Worm (Caenorhabditis elegans) whole organism, L2 larva: ENCODE data around the gene F54D5.17.

ENCODE experiments used
- ZK546.5 ChIP-seq: sonication (generic microtip); optimal IDR thresholded peaks from 2 replicates; lab custom pipeline; 2017; ENCODE audit warnings: missing biosample characterization, missing genetic modification characterization
- egl-27 ChIP-seq: sonication (generic microtip); optimal IDR thresholded peaks from 3 replicates; lab custom pipeline; 2017; ENCODE audit warnings: missing biosample characterization, missing genetic modification reagents, missing genetic modification characterization
- elt-3 ChIP-seq: sonication (generic microtip); optimal IDR thresholded peaks from 2 replicates; lab custom pipeline; 2017; ENCODE audit warnings: missing biosample characterization, missing genetic modification characterization
- lin-13 ChIP-seq: fragments of 150-350 bp; optimal IDR thresholded peaks from 2 replicates; lab custom pipeline; 2014; ENCODE audit warnings: missing biosample characterization, missing genetic modification reagents, missing genetic modification characterization
- nhr-11 ChIP-seq: fragments of 150-350 bp; optimal IDR thresholded peaks from 2 replicates; lab custom pipeline; 2014; ENCODE audit warnings: missing biosample characterization, missing genetic modification characterization
- nhr-237 ChIP-seq: fragments of 150-350 bp; optimal IDR thresholded peaks from 2 replicates; lab custom pipeline; 2014; ENCODE audit warnings: missing biosample characterization, missing genetic modification characterization
- unc-55 ChIP-seq: fragments of 150-350 bp; sonication (generic microtip); optimal IDR thresholded peaks from 3 replicates; lab custom pipeline; 2014; ENCODE audit warnings: missing biosample characterization, missing genetic modification reagents, missing genetic modification characterization
- ztf-11 ChIP-seq: sonication (generic microtip); optimal IDR thresholded peaks from 2 replicates; lab custom pipeline; 2017; ENCODE audit warnings: missing biosample characterization, missing genetic modification characterization

DNA sequence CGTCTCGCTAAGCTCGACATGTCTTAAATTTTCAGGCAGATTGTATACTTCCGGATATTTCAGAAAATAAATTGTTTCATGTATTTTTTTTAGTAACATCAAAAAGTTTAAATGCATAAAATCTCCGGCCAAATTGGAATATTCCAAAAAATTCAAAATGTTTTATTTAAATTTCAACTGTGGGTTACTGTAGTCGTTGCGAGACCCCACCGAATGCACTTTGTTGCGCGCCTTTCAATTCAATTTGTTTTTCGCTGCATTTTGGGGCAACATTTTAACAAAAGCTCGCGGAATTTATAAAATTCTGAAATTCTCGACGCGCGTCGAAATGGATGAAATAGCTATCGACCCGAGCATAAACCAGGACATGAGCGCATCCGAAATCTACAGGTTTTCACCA lies 16.5 kb downstream of the F54D5.17 start, which contains the start of gene F54D5.2:
- TF ChIP-seq egl-27 (tag; lab: Kevin White, UChicago) = no peak
- TF ChIP-seq nhr-11 (tag; lab: Kevin White, UChicago) = no peak
- TF ChIP-seq elt-3 (tag; lab: Kevin White, UChicago) = no peak
- TF ChIP-seq ZK546.5 (tag; lab: Kevin White, UChicago) = no peak
- TF ChIP-seq unc-55 (GFP tag; lab: Kevin White, UChicago) = no peak
- TF ChIP-seq lin-13 = no peak
- no peak for TF ChIP-seq ztf-11 (tag; lab: Kevin White, UChicago)
- no peak for TF ChIP-seq nhr-237 (tag; lab: Kevin White, UChicago)
